Worm (Caenorhabditis elegans): ENCODE measurements around the gene C50E10.2.

C50E10.2 gene

DNA sequence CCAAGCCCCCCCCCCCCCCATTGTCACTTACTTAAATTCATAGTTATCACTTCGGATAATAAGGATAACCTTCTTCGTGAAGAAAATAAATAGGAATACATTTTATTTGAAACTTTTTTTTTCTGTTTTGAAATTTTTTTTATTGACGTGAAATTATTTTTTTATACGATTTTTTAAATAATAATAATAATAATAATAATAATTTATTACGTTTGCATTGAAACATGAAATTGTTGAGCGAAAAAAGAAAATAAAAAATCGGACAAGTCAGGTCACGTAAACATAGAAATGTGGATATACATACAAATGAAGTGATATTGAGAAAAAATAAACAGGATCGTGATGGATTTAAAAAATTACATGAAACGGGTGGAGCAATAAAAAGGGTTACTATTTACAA, at the start of gene C50E10.2:
TSS of gene C50E10.2 (minus strand) at position 101 of the 400 bp plus-strand sequence.
- no peak for TF ChIP-seq nhr-77 (tag; optimal IDR thresholded peaks at IDR 0.05)
- no peak for TF ChIP-seq elt-1 (tag; optimal IDR thresholded peaks at IDR 0.05)
- no peak for TF ChIP-seq snpc-4 (tag; optimal IDR thresholded peaks at IDR 0.05)
- no peak for TF ChIP-seq fos-1 (tag; optimal IDR thresholded peaks at IDR 0.05)
- TF ChIP-seq unc-39 (tag; optimal IDR thresholded peaks at IDR 0.05): no peak
- TF ChIP-seq ztf-11 (tag; optimal IDR thresholded peaks at IDR 0.05): no peak
- no peak for TF ChIP-seq blmp-1 (tag; optimal IDR thresholded peaks at IDR 0.05; ENCODE audit: insufficient read depth)

DNA sequence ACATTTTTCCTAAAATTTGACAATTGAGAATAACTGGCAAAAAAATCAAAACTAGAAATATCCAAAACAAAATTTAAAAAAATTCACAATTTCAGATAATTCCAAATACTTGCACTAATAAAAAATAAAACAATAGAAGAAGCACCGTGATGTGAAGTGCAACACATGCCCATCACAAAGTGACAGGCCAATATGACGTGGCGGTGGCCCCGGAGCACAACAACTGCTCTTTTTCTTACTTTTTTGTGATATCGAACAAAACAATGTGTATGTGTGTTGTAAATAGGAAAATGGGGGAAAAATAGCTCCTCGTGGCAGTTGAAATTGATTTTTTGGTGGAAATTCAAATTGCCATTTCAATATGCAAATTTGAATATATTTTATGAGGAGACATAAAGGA, 44.3 kb upstream of the C50E10.2 start:
- TF ChIP-seq snpc-4 (tag; optimal IDR thresholded peaks at IDR 0.05) (no peak), nhr-129 (tag; optimal IDR thresholded peaks at IDR 0.05) (peak; percentile 34), crh-2 (tag; optimal IDR thresholded peaks at IDR 0.05) (peak; percentile 60), C34F6.9 (tag; optimal IDR thresholded peaks at IDR 0.05) (peak; percentile 33), sem-4 (tag; optimal IDR thresholded peaks at IDR 0.05) (no peak)

DNA sequence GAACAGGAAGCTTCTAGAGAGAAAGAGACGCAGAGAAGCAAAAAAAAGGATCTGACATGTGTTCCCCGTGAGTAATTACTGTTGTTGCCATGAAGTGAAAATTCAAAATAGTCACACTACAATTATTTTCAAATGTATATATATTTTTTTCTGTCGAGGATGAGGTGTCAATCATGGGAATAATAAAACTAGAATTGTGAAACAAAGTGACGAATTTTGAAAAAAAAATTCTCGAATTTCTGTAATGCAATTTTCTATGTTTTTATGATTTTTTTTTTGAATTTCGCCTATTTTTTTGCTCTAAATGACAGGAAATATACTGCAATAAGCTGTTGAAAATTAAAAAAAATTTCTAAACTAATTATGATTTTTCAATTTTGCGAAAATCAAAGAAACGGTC, 43.6 kb upstream of the C50E10.2 start:
- TF ChIP-seq nhr-25 (tag; optimal IDR thresholded peaks at IDR 0.05) (no peak), blmp-1 (tag; optimal IDR thresholded peaks at IDR 0.05; ENCODE audit: insufficient read depth) (no peak), unc-55 (GFP tag; optimal IDR thresholded peaks at IDR 0.05) (no peak), nhr-10 (tag; optimal IDR thresholded peaks at IDR 0.05) (no peak), lin-13 (GFP tag; optimal IDR thresholded peaks at IDR 0.05) (no peak), lin-11 (tag; optimal IDR thresholded peaks at IDR 0.05) (no peak)

DNA sequence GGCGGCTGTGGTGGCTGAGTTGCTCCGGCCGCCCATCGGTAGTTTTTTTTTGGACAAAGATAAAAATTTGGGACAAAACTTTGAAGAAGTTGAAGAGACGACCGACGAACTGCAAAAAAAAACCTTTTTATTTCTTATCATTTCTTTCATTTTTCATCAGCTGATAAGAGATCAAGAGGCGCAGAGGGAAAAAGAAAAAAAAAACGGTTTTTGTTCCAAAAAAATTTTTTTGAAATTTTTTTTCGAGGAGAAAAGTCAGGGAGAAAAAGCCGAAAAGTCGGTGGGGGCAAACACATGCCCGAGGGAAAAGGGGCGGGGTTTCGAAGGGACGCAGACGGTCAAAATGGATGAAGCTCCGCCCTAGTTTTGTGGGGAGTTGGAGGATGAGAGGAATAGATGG, 42.6 kb upstream of the C50E10.2 start, which contains the start of gene ras-1:
TSS of gene ras-1 (minus strand) at position 129 of the 400 bp plus-strand sequence.
- TF ChIP-seq zag-1 (tag; optimal IDR thresholded peaks at IDR 0.05): no peak
- no peak for TF ChIP-seq mbf-1 (tag; optimal IDR thresholded peaks at IDR 0.05)
- no peak for TF ChIP-seq sma-3 (GFP tag; optimal IDR thresholded peaks at IDR 0.05)
- no peak for TF ChIP-seq dmd-4 (tag; optimal IDR thresholded peaks at IDR 0.05)
- TF ChIP-seq nhr-21 (tag; optimal IDR thresholded peaks at IDR 0.05): no peak
- TF ChIP-seq C34F6.9 (tag; optimal IDR thresholded peaks at IDR 0.05): no peak
- TF ChIP-seq nhr-11 (tag; optimal IDR thresholded peaks at IDR 0.05): no peak
- no peak for TF ChIP-seq snpc-4 (tag; optimal IDR thresholded peaks at IDR 0.05)
- TF ChIP-seq nhr-237 (tag; optimal IDR thresholded peaks at IDR 0.05): no peak
- TF ChIP-seq alr-1 (tag; optimal IDR thresholded peaks at IDR 0.05): no peak
- no peak for TF ChIP-seq sem-4 (tag; optimal IDR thresholded peaks at IDR 0.05)
- TF ChIP-seq aly-2 (tag; optimal IDR thresholded peaks at IDR 0.05): no peak
- TF ChIP-seq elt-3 (tag; optimal IDR thresholded peaks at IDR 0.05): no peak
- TF ChIP-seq egl-27 (tag; optimal IDR thresholded peaks at IDR 0.05): no peak
- no peak for TF ChIP-seq unc-62 (GFP tag; optimal IDR thresholded peaks at IDR 0.05)
- TF ChIP-seq lsy-2 (tag; optimal IDR thresholded peaks at IDR 0.05): no peak

DNA sequence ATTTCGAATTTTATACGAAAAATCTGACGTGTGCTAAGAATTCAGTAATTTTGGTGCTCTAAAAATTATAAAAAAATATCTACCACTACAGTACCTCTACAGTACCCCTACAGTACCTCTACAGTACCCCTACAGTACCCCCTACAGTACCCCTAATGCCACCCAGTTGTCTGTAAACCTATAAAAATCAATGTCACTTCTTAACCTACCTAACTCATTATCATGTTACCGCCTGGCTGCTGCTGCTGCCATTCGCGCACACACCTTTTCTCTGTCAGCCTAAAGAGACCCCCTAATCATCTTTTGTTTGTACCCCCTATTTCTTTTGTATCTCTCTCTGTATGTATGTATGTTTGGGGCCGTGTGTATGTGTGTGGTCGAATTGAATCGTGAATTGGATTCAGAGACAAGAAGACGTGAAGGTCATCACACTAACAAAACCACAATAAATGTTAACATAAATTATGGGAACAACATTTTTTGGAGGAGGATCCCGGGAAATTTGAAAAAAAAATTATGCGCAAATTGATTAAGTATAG, 41.3 kb upstream of the C50E10.2 start:
- no peak for TF ChIP-seq dmd-4 (tag; optimal IDR thresholded peaks at IDR 0.05)
- TF ChIP-seq lsy-2 (tag; optimal IDR thresholded peaks at IDR 0.05): peak in 1 of 2 experiments; percentile 28
- TF ChIP-seq nhr-129 (tag; optimal IDR thresholded peaks at IDR 0.05): peak; percentile 17

DNA sequence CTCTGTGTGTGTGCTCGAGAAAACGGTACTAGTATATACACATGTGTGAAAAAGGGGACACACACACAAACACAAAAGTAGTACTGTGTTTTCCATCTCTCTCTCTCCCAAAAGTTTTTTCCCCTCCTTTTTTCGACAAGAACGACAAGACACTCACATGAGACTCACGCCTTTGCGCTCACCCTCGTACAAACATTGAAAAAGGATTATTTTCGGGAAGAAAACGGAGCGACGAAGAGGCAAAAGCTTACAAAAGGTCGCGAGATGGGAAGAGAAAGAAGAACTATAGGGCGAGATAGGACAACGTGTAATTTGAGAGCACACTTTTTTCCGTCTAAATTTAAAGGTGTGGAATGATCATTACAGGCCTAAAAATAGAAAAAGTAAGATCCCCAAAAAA, 40.4 kb upstream of the C50E10.2 start:
- TF ChIP-seq egl-27 (tag; optimal IDR thresholded peaks at IDR 0.05): no peak
- peak; percentile 52 for TF ChIP-seq nhr-129 (tag; optimal IDR thresholded peaks at IDR 0.05)
- no peak for TF ChIP-seq R02D3.7 (tag; optimal IDR thresholded peaks at IDR 0.05)
- TF ChIP-seq zag-1 (tag; optimal IDR thresholded peaks at IDR 0.05): no peak
- TF ChIP-seq nhr-25 (tag; optimal IDR thresholded peaks at IDR 0.05): no peak
- TF ChIP-seq ztf-4 (tag; optimal IDR thresholded peaks at IDR 0.05): no peak
- TF ChIP-seq sma-9 (GFP tag; optimal IDR thresholded peaks at IDR 0.05): peak; percentile 14
- TF ChIP-seq sma-9 (tag; optimal IDR thresholded peaks at IDR 0.05): no peak
- TF ChIP-seq fos-1 (tag; optimal IDR thresholded peaks at IDR 0.05): peak; percentile 38
- no peak for TF ChIP-seq ceh-16 (tag; optimal IDR thresholded peaks at IDR 0.05)
- TF ChIP-seq crh-2 (tag; optimal IDR thresholded peaks at IDR 0.05): no peak
- TF ChIP-seq sma-3 (GFP tag; optimal IDR thresholded peaks at IDR 0.05): no peak
- no peak for TF ChIP-seq snpc-4 (tag; optimal IDR thresholded peaks at IDR 0.05)
- TF ChIP-seq mbf-1 (tag; optimal IDR thresholded peaks at IDR 0.05): no peak
- peak; percentile 65 for TF ChIP-seq F13H6.1 (tag; optimal IDR thresholded peaks at IDR 0.05)
- TF ChIP-seq ZK546.5 (tag; optimal IDR thresholded peaks at IDR 0.05): no peak
- TF ChIP-seq gmeb-1 (tag; optimal IDR thresholded peaks at IDR 0.05): peak; percentile 7
